Fruit fly (Drosophila melanogaster): Measurements from ENCODE around the gene CG31674.

CG31674 gene

dm6 chr2L:20858371-20859340 is 27.6 kb downstream of the CG31674 start, which contains the start of gene bero (continued):
- no peak for TF ChIP-seq CG13624 (GFP tag; optimal IDR thresholded peaks at IDR 0.05)
- 0 out of 2 replicates have a peak, but pooled peaks have one; percentile 38 for TF ChIP-seq Atf6 (GFP tag; IDR thresholded peaks at IDR 0.05)
- no peak for TF ChIP-seq CG1024 (GFP tag; IDR thresholded peaks at IDR 0.05)
- peak; percentile 84 for TF ChIP-seq sens (GFP tag)
- TF ChIP-seq CG17829 (tag; optimal IDR thresholded peaks at IDR 0.05), result no peak
- peak; percentile 19 for TF ChIP-seq D19A (tag; optimal IDR thresholded peaks at IDR 0.05)
- no peak for TF ChIP-seq Six4 (GFP tag; optimal IDR thresholded peaks at IDR 0.05)
- TF ChIP-seq Ssrp (tag; optimal IDR thresholded peaks at IDR 0.05), result no peak
- TF ChIP-seq CG32772 (GFP tag; IDR thresholded peaks at IDR 0.05), result no peak
- TF ChIP-seq CG3995 (GFP tag; optimal IDR thresholded peaks at IDR 0.05), result no peak
- no peak for TF ChIP-seq CG6791 (GFP tag; IDR thresholded peaks at IDR 0.05; ENCODE audit: partially characterized antibody)
- TF ChIP-seq sr (GFP tag; IDR thresholded peaks at IDR 0.05), result peak; percentile 38; the same call in 1 of the 3 replicates
- TF ChIP-seq row (GFP tag; IDR thresholded peaks at IDR 0.05), result no peak
- TF ChIP-seq oc (tag; optimal IDR thresholded peaks at IDR 0.05), result no peak
- peak; percentile 65; the same call in 2 of the 3 replicates for TF ChIP-seq CG2199 (GFP tag; IDR thresholded peaks at IDR 0.05)
- peak; percentile 24; the same call in 1 of the 3 replicates for TF ChIP-seq otp (GFP tag; IDR thresholded peaks at IDR 0.05)
- no peak for TF ChIP-seq crol (GFP tag; IDR thresholded peaks at IDR 0.05)
- TF ChIP-seq Eip74EF (GFP tag; optimal IDR thresholded peaks at IDR 0.05), result peak in 1 of 2 experiments; percentile 31
- peak; percentile 34; the same call in 1 of the 2 replicates for TF ChIP-seq stc (GFP tag; IDR thresholded peaks at IDR 0.05)
- no peak for TF ChIP-seq Camta (GFP tag; optimal IDR thresholded peaks at IDR 0.05)
- peak; percentile 33 for TF ChIP-seq CG13894 (tag; optimal IDR thresholded peaks at IDR 0.05)
- TF ChIP-seq CG10321 (GFP tag; IDR thresholded peaks at IDR 0.05), result no peak
- peak; percentile 29 for TF ChIP-seq CG2712 (tag; optimal IDR thresholded peaks at IDR 0.05)
- no peak for TF ChIP-seq Gug (GFP tag; IDR thresholded peaks at IDR 0.05)
- peak; percentile 69 for TF ChIP-seq Jarid2 (GFP tag; optimal IDR thresholded peaks at IDR 0.05)
- peak; percentile 16 for TF ChIP-seq CG15601 (tag; optimal IDR thresholded peaks at IDR 0.05)
- TF ChIP-seq wor (GFP tag; IDR thresholded peaks at IDR 0.05), result no peak
- TF ChIP-seq HLHmδ (GFP tag; optimal IDR thresholded peaks at IDR 0.05), result peak; percentile 7
- TF ChIP-seq CG10959 (GFP tag; IDR thresholded peaks at IDR 0.05), result no peak
- no peak for TF ChIP-seq Oaz (GFP tag; IDR thresholded peaks at IDR 0.05)
- no peak for TF ChIP-seq CG17328 (GFP tag; IDR thresholded peaks at IDR 0.05)
- peak; percentile 21 for TF ChIP-seq CG34376 (GFP tag; optimal IDR thresholded peaks at IDR 0.05)
- TF ChIP-seq sd (tag; optimal IDR thresholded peaks at IDR 0.05), result peak; percentile 72
- peak in 1 of 2 experiments; percentile 76 for TF ChIP-seq eve (GFP tag; optimal IDR thresholded peaks at IDR 0.05)
- no peak for TF ChIP-seq hkb (optimal IDR thresholded peaks at IDR 0.05)
- 0 out of 2 replicates have a peak, but pooled peaks have one; percentile 15 for TF ChIP-seq hkb (GFP tag; IDR thresholded peaks at IDR 0.05)
- TF ChIP-seq sisA (GFP tag; IDR thresholded peaks at IDR 0.05), result no peak
- no peak for TF ChIP-seq TFAM (GFP tag; optimal IDR thresholded peaks at IDR 0.05)
- TF ChIP-seq sqz (GFP tag; optimal IDR thresholded peaks at IDR 0.05), result peak; percentile 73
- peak; percentile 13 for TF ChIP-seq CTCF (GFP tag; optimal IDR thresholded peaks at IDR 0.05)
- TF ChIP-seq CG9876 (GFP tag; optimal IDR thresholded peaks at IDR 0.05), result no peak
- TF ChIP-seq Bgb (GFP tag; IDR thresholded peaks at IDR 0.05; ENCODE audit: partially characterized antibody), result peak; percentile 30; the same call in 1 of the 2 replicates
- TF ChIP-seq Elba2 (GFP tag; optimal IDR thresholded peaks at IDR 0.05), result peak; percentile 72
- TF ChIP-seq CG13424 (tag; optimal IDR thresholded peaks at IDR 0.05), result no peak
- peak; percentile 61 for TF ChIP-seq Med (GFP tag)
- TF ChIP-seq CG12236 (GFP tag; optimal IDR thresholded peaks at IDR 0.05), result no peak
- peak; percentile 41; the same call in 1 of the 2 replicates for TF ChIP-seq tna (GFP tag; IDR thresholded peaks at IDR 0.05; ENCODE audit: partially characterized antibody)
- TF ChIP-seq H2.0 (GFP tag; IDR thresholded peaks at IDR 0.05), result 0 out of 2 replicates have a peak, but pooled peaks have one; percentile 7
- peak; percentile 3 for TF ChIP-seq gem (tag; optimal IDR thresholded peaks at IDR 0.05)

Measured in whole organism, embryonic.